Fruit fly (Drosophila melanogaster) whole organism, prepupa: ENCODE data around the gene CG31077.

Experiments used
- CG34406 ChIP-seq: fragments of 200-800 bp; sonication (Bioruptor generic); optimal IDR thresholded peaks from 3 replicates; lab custom pipeline; 2016; ENCODE audit warnings: missing biosample characterization, missing genetic modification characterization
- CG4318 ChIP-seq: fragments of 200-800 bp; sonication (Bioruptor generic); optimal IDR thresholded peaks from 3 replicates; lab custom pipeline; 2017; ENCODE audit warnings: missing biosample characterization, mild to moderate bottlenecking, missing genetic modification characterization
- CG6854 ChIP-seq: fragments of 200-800 bp; sonication (Bioruptor generic); optimal IDR thresholded peaks from 2 replicates; lab custom pipeline; 2017; ENCODE audit warnings: missing biosample characterization, mild to moderate bottlenecking, missing genetic modification characterization
- CG8632 ChIP-seq: fragments of 200-800 bp; sonication (Bioruptor generic); optimal IDR thresholded peaks from 3 replicates; lab custom pipeline; 2016; ENCODE audit warnings: missing biosample characterization, missing genetic modification characterization
- Ets96B ChIP-seq: fragments of 200-800 bp; optimal IDR thresholded peaks from 2 replicates; lab custom pipeline; 2019; ENCODE audit warnings: missing biosample characterization, mild to moderate bottlenecking, missing genetic modification characterization, moderate library complexity
- Gug ChIP-seq: fragments of 200-800 bp; sonication (Bioruptor generic); IDR thresholded peaks from 2 replicates; pipeline ENCODE4 v1.3.6; 2022; ENCODE audit warnings: missing biosample characterization, missing genetic modification characterization
- Lpt ChIP-seq: fragments of 200-800 bp; sonication (Bioruptor generic); optimal IDR thresholded peaks from 3 replicates; lab custom pipeline; 2016; ENCODE audit warnings: missing biosample characterization, missing genetic modification characterization
- OdsH ChIP-seq: fragments of 200-800 bp; sonication (Bioruptor generic); optimal IDR thresholded peaks from 3 replicates; lab custom pipeline; 2016; ENCODE audit warnings: missing biosample characterization, missing genetic modification characterization
- Smox ChIP-seq: fragments of 200-800 bp; sonication (Bioruptor generic); optimal IDR thresholded peaks from 3 replicates; lab custom pipeline; 2016; ENCODE audit warnings: missing biosample characterization, missing genetic modification characterization
- acj6 ChIP-seq: fragments of 200-800 bp; sonication (Bioruptor generic); optimal IDR thresholded peaks from 3 replicates; lab custom pipeline; 2016; ENCODE audit warnings: missing biosample characterization, missing genetic modification characterization
- net ChIP-seq: fragments of 200-800 bp; sonication (Bioruptor generic); optimal IDR thresholded peaks from 3 replicates; lab custom pipeline; 2016; ENCODE audit warnings: missing biosample characterization, missing genetic modification characterization
- salr ChIP-seq, 2 experiments: fragments of 200-800 bp; sonication (Bioruptor generic); optimal IDR thresholded peaks; 3 replicates each; lab custom pipeline; 2016 to 2018; ENCODE audit warnings: missing biosample characterization in 2 of 2, missing genetic modification characterization in 2 of 2, mild to moderate bottlenecking in 1 of 2

- no peak for TF ChIP-seq Gug (GFP tag; lab: Robert Waterston, UW)
- no peak for TF ChIP-seq Lpt (GFP tag; lab: Kevin White, UChicago)
- TF ChIP-seq Ets96B, result no peak
- TF ChIP-seq CG8632, result no peak
- TF ChIP-seq net (GFP tag; lab: Kevin White, UChicago), result no peak
- no peak for TF ChIP-seq CG4318
- TF ChIP-seq acj6 (GFP tag; lab: Kevin White, UChicago), result no peak
- no peak for TF ChIP-seq CG34406 (GFP tag; lab: Kevin White, UChicago)
- TF ChIP-seq OdsH (GFP tag; lab: Kevin White, UChicago), result no peak
- no peak for TF ChIP-seq salr (GFP tag; optimal IDR thresholded peaks at IDR 0.05; lab: Kevin White, UChicago)
- TF ChIP-seq CG6854 (GFP tag; lab: Kevin White, UChicago), result no peak
- no peak for TF ChIP-seq Smox (GFP tag; lab: Kevin White, UChicago)
Observed at dm6 chr3R:27023117-27023516, 23.6 kb downstream of the CG31077 start, which contains the start of gene CG6277.
